Worm (Caenorhabditis elegans) whole organism, young adult: ENCODE measurements around the gene nep-20.
A peak's percentile ranks its signal among the peaks of the same experiment; 100 is the strongest.

ENCODE experiments used
- B0035.1 ChIP-seq: sonication (generic microtip); optimal IDR thresholded peaks from 2 replicates; lab custom pipeline; 2016; ENCODE audit warnings: missing genetic modification characterization, mild to moderate bottlenecking, missing compliant biosample characterization, missing genotype, missing genetic modification reagents
- D2030.7 ChIP-seq: fragments of 200-800 bp; sonication (Bioruptor generic); IDR thresholded peaks from 2 replicates; pipeline ENCODE4 v1.3.6; 2022; ENCODE audit warnings: missing genetic modification reagents, missing genetic modification characterization, missing compliant biosample characterization
- F22D6.2 ChIP-seq: sonication (generic microtip); optimal IDR thresholded peaks from 2 replicates; lab custom pipeline; 2016; ENCODE audit warnings: mild to moderate bottlenecking, missing genetic modification characterization, missing compliant biosample characterization
- F33H1.4 ChIP-seq: fragments of 200-800 bp; sonication (Bioruptor generic); IDR thresholded peaks from 2 replicates; pipeline ENCODE4 v1.3.6; 2022; ENCODE audit warnings: missing genetic modification reagents, missing genetic modification characterization, missing compliant biosample characterization
- F52B5.7 ChIP-seq: sonication (generic microtip); optimal IDR thresholded peaks from 2 replicates; lab custom pipeline; 2016; ENCODE audit warnings: mild to moderate bottlenecking, missing genetic modification characterization, missing compliant biosample characterization
- F55B11.4 ChIP-seq: sonication (generic microtip); optimal IDR thresholded peaks from 2 replicates; lab custom pipeline; 2016; ENCODE audit warnings: missing compliant biosample characterization, missing genetic modification characterization, borderline replicate concordance; ENCODE audit not compliant: insufficient read depth
- F57A8.1 ChIP-seq: fragments of 200-800 bp; sonication (Bioruptor generic); optimal IDR thresholded peaks from 2 replicates; lab custom pipeline; 2018; ENCODE audit warnings: mild to moderate bottlenecking, missing genetic modification characterization, moderate library complexity, missing compliant biosample characterization
- aptf-2 ChIP-seq: fragments of 200-800 bp; sonication (Bioruptor generic); conservative IDR thresholded peaks from 2 replicates; pipeline ENCODE4 v1.3.6; 2022; ENCODE audit warnings: missing genetic modification reagents, missing genetic modification characterization, missing compliant biosample characterization
- bed-1 ChIP-seq: fragments of 200-800 bp; sonication (Bioruptor generic); IDR thresholded peaks from 2 replicates; pipeline ENCODE4 v1.3.6; 2022; ENCODE audit warnings: missing genetic modification reagents, missing genetic modification characterization, missing compliant biosample characterization
- bed-2 ChIP-seq: fragments of 200-800 bp; sonication (Bioruptor generic); IDR thresholded peaks from 2 replicates; pipeline ENCODE4 v1.3.6; 2022; ENCODE audit warnings: missing genetic modification reagents, missing genetic modification characterization, missing compliant biosample characterization
- cebp-1 ChIP-seq, 2 experiments: fragments of 200-800 bp in 1 of 2; sonication (Bioruptor generic) in 1 of 2; sonication (generic microtip) in 1 of 2; IDR thresholded peaks in 1 of 2; optimal IDR thresholded peaks in 1 of 2; 2 replicates each; pipeline versions ENCODE4 v1.3.6 to Lab custom; 2017 to 2022; ENCODE audit warnings: missing compliant biosample characterization in 2 of 2, missing genetic modification characterization in 2 of 2, mild to moderate bottlenecking in 1 of 2, missing genetic modification reagents in 1 of 2, moderate library complexity in 1 of 2
- cebp-2 ChIP-seq: fragments of 200-800 bp; sonication (Bioruptor generic); IDR thresholded peaks from 2 replicates; pipeline ENCODE4 v1.3.6; 2022; ENCODE audit warnings: missing genetic modification characterization, missing compliant biosample characterization
- chd-7 ChIP-seq: sonication (generic microtip); optimal IDR thresholded peaks from 2 replicates; lab custom pipeline; 2016; ENCODE audit warnings: mild to moderate bottlenecking, missing genetic modification characterization, moderate library complexity, missing compliant biosample characterization
- dox-1 ChIP-seq: fragments of 200-800 bp; sonication (Bioruptor generic); IDR thresholded peaks from 2 replicates; pipeline ENCODE4 v1.3.6; 2022; ENCODE audit warnings: missing genetic modification reagents, missing genetic modification characterization, missing compliant biosample characterization
- efl-1 ChIP-seq: fragments of 150-350 bp; optimal IDR thresholded peaks from 2 replicates; lab custom pipeline; 2014; ENCODE audit warnings: missing biosample characterization, missing genetic modification reagents, missing genetic modification characterization
- egrh-3 ChIP-seq: fragments of 200-800 bp; sonication (Bioruptor generic); IDR thresholded peaks from 2 replicates; pipeline ENCODE4 v1.3.6; 2022; ENCODE audit warnings: missing genetic modification reagents, missing genetic modification characterization, missing compliant biosample characterization
- ekl-4 ChIP-seq: fragments of 200-800 bp; sonication (Bioruptor generic); IDR thresholded peaks from 2 replicates; pipeline ENCODE4 v1.3.6; 2022; ENCODE audit warnings: missing genetic modification reagents, missing genetic modification characterization, missing compliant biosample characterization
- ets-4 ChIP-seq: fragments of 200-800 bp; sonication (Bioruptor generic); optimal IDR thresholded peaks from 2 replicates; lab custom pipeline; 2018; ENCODE audit warnings: mild to moderate bottlenecking, missing genetic modification characterization, missing compliant biosample characterization
- hlh-26 ChIP-seq: fragments of 200-800 bp; sonication (Bioruptor generic); conservative IDR thresholded peaks from 2 replicates; pipeline ENCODE4 v1.3.6; 2022; ENCODE audit warnings: missing genetic modification reagents, missing genetic modification characterization, missing compliant biosample characterization
- hsf-1 ChIP-seq: fragments of 200-800 bp; sonication (Bioruptor generic); IDR thresholded peaks from 2 replicates; pipeline ENCODE4 v1.3.6; 2022; ENCODE audit warnings: missing genetic modification reagents, missing genetic modification characterization, missing compliant biosample characterization
- lin-26 ChIP-seq: fragments of 200-800 bp; sonication (Bioruptor generic); IDR thresholded peaks from 2 replicates; pipeline ENCODE4 v1.3.6; 2022; ENCODE audit warnings: missing genetic modification reagents, missing genetic modification characterization, missing compliant biosample characterization
- lsl-1 ChIP-seq: fragments of 200-800 bp; sonication (Bioruptor generic); optimal IDR thresholded peaks from 2 replicates; lab custom pipeline; 2018; ENCODE audit warnings: mild to moderate bottlenecking, missing genetic modification characterization, moderate library complexity, missing compliant biosample characterization
- madf-10 ChIP-seq: sonication (generic microtip); optimal IDR thresholded peaks from 2 replicates; lab custom pipeline; 2016; ENCODE audit warnings: mild to moderate bottlenecking, missing genetic modification characterization, missing compliant biosample characterization
- madf-3 ChIP-seq: fragments of 200-800 bp; sonication (Bioruptor generic); IDR thresholded peaks from 2 replicates; pipeline ENCODE4 v1.3.6; 2022; ENCODE audit warnings: missing genetic modification reagents, missing genetic modification characterization, missing compliant biosample characterization
- madf-6 ChIP-seq: fragments of 200-800 bp; sonication (Bioruptor generic); IDR thresholded peaks from 2 replicates; pipeline ENCODE4 v1.3.6; 2022; ENCODE audit warnings: missing genetic modification reagents, missing genetic modification characterization, missing compliant biosample characterization
- madf-8 ChIP-seq: fragments of 200-800 bp; sonication (Bioruptor generic); conservative IDR thresholded peaks from 2 replicates; pipeline ENCODE4 v1.3.6; 2022; ENCODE audit warnings: missing genetic modification reagents, missing genetic modification characterization, missing compliant biosample characterization
- mes-4 ChIP-seq: sonication (generic microtip); optimal IDR thresholded peaks from 2 replicates; lab custom pipeline; 2016; ENCODE audit warnings: missing genotype, missing genetic modification characterization, missing compliant biosample characterization
- nfyb-1 ChIP-seq: fragments of 200-800 bp; sonication (Bioruptor generic); IDR thresholded peaks from 2 replicates; pipeline ENCODE4 v1.3.6; 2022; ENCODE audit warnings: missing genetic modification reagents, missing genetic modification characterization, missing compliant biosample characterization
- nhr-179 ChIP-seq: sonication (generic microtip); optimal IDR thresholded peaks from 2 replicates; lab custom pipeline; 2016; ENCODE audit warnings: mild to moderate bottlenecking, missing genetic modification characterization, missing compliant biosample characterization
- pbrm-1 ChIP-seq: fragments of 200-800 bp; sonication (Bioruptor generic); IDR thresholded peaks from 2 replicates; pipeline ENCODE4 v1.3.6; 2022; ENCODE audit warnings: missing genetic modification reagents, missing genetic modification characterization, missing compliant biosample characterization
- repo-1 ChIP-seq: sonication (generic microtip); optimal IDR thresholded peaks from 2 replicates; lab custom pipeline; 2017; ENCODE audit warnings: mild to moderate bottlenecking, missing genetic modification characterization, missing compliant biosample characterization
- snpc-1.1 ChIP-seq: sonication (generic microtip); optimal IDR thresholded peaks from 2 replicates; lab custom pipeline; 2017; ENCODE audit warnings: missing genetic modification characterization, mild to moderate bottlenecking, missing compliant biosample characterization, antibody characterized with exemption, moderate library complexity, missing genotype, missing genetic modification reagents; ENCODE audit not compliant: insufficient read depth
- snpc-3.4 ChIP-seq: sonication (generic microtip); optimal IDR thresholded peaks from 2 replicates; lab custom pipeline; 2017; ENCODE audit warnings: missing genetic modification characterization, mild to moderate bottlenecking, missing compliant biosample characterization, antibody characterized with exemption, moderate library complexity, missing genotype, missing genetic modification reagents
- xnd-1 ChIP-seq: sonication (generic microtip); optimal IDR thresholded peaks from 2 replicates; lab custom pipeline; 2016; ENCODE audit warnings: missing genotype, missing genetic modification reagents, missing genetic modification characterization, missing compliant biosample characterization
- zfh-2 ChIP-seq: fragments of 200-800 bp; sonication (Bioruptor generic); conservative IDR thresholded peaks from 2 replicates; pipeline ENCODE4 v1.3.6; 2022; ENCODE audit warnings: missing genetic modification reagents, missing genetic modification characterization, missing compliant biosample characterization
- ztf-26 ChIP-seq: sonication (generic microtip); optimal IDR thresholded peaks from 2 replicates; lab custom pipeline; 2017; ENCODE audit warnings: missing genetic modification characterization, missing compliant biosample characterization
- ztf-28 ChIP-seq: fragments of 200-800 bp; sonication (Bioruptor generic); IDR thresholded peaks from 2 replicates; pipeline ENCODE4 v1.3.6; 2022; ENCODE audit warnings: missing genetic modification reagents, missing genetic modification characterization, missing compliant biosample characterization

The nep-20 gene

ce11 chrII:3367100-3367499, 28.3 kb downstream of the nep-20 start, which contains the start of gene Y49F6C.6:
Y49F6C.6 (minus strand) TSS chrII:3367200.
- TF ChIP-seq lin-26 (GFP tag; lab: Robert Waterston, UW) (no peak), aptf-2 (no peak), chd-7 (tag; lab: Kevin White, UChicago) (no peak), nhr-179 (no peak), egrh-3 (GFP tag; lab: Robert Waterston, UW) (no peak), snpc-1.1 (tag; lab: Kevin White, UChicago) (no peak), repo-1 (tag; lab: Kevin White, UChicago) (no peak), cebp-1 (GFP tag; IDR thresholded peaks at IDR 0.05; lab: Robert Waterston, UW) (no peak), cebp-1 (tag; optimal IDR thresholded peaks at IDR 0.05; lab: Kevin White, UChicago) (no peak), F55B11.4 (tag; lab: Kevin White, UChicago) (no peak), hlh-26 (GFP tag; lab: Robert Waterston, UW) (no peak)
- TF ChIP-seq, all 124 proteins: peak for 0

- TF ChIP-seq pbrm-1 (GFP tag; lab: Robert Waterston, UW) (0 out of 2 replicates have a peak, but pooled peaks have one; percentile 44), dox-1 (GFP tag; lab: Robert Waterston, UW) (peak; percentile 69), F33H1.4 (GFP tag; lab: Robert Waterston, UW) (peak; percentile 45), hsf-1 (GFP tag; lab: Robert Waterston, UW) (peak; percentile 96), cebp-2 (GFP tag; lab: Robert Waterston, UW) (0 out of 2 replicates have a peak, but pooled peaks have one; percentile 42), madf-6 (GFP tag; lab: Robert Waterston, UW) (0 out of 2 replicates have a peak, but pooled peaks have one; percentile 20)
These were observed 29.8 kb downstream of the nep-20 start for ce11 chrII:3365569-3365968.

ce11 chrII:3358834-3359233, 36.5 kb downstream of the nep-20 start, which contains the start of the genes lido-14 and bath-27:
lido-14 (plus strand) TSS chrII:3359134.
bath-27 (plus strand) TSS chrII:3359139.
- no peak for TF ChIP-seq snpc-3.4 (tag; lab: Kevin White, UChicago)

ce11 chrII:3349820-3350291, 45.5 kb downstream of the nep-20 start, which contains the start of gene F14D2.8:
F14D2.8 (minus strand) TSS chrII:3349870.
- TF ChIP-seq lsl-1 (GFP tag; lab: Kevin White, UChicago) = peak; percentile 86
- no peak for TF ChIP-seq efl-1 (GFP tag; lab: Kevin White, UChicago)
- TF ChIP-seq D2030.7 = peak; percentile 25; the same call in 1 of the 2 replicates
- TF ChIP-seq mes-4 (tag; lab: Kevin White, UChicago) = no peak
- 0 out of 2 replicates have a peak, but pooled peaks have one; percentile 6 for TF ChIP-seq madf-8 (GFP tag; lab: Robert Waterston, UW)
- peak; percentile 68 for TF ChIP-seq madf-6 (GFP tag; lab: Robert Waterston, UW)

ce11 chrII:3347940-3348610, 47.3 kb downstream of the nep-20 start, which contains the start of the genes F14D2.14 and bath-29:
F14D2.14 (minus strand) TSS chrII:3347990.
bath-29 (plus strand) TSS chrII:3348560.
- no peak for TF ChIP-seq madf-3 (GFP tag; lab: Robert Waterston, UW)
- 0 out of 2 replicates have a peak, but pooled peaks have one; percentile 23 for TF ChIP-seq ekl-4
- no peak for TF ChIP-seq F57A8.1 (GFP tag; lab: Kevin White, UChicago)
- no peak for TF ChIP-seq ztf-28 (GFP tag; lab: Robert Waterston, UW)
- peak; percentile 71 for TF ChIP-seq lsl-1 (GFP tag; lab: Kevin White, UChicago)
- TF ChIP-seq ztf-26 = no peak
- TF ChIP-seq madf-10 (tag; lab: Kevin White, UChicago) = no peak
- no peak for TF ChIP-seq mes-4 (tag; lab: Kevin White, UChicago)
- no peak for TF ChIP-seq bed-2 (GFP tag; lab: Robert Waterston, UW)
- no peak for TF ChIP-seq zfh-2 (GFP tag; lab: Robert Waterston, UW)
- no peak for TF ChIP-seq cebp-2 (GFP tag; lab: Robert Waterston, UW)
- TF ChIP-seq madf-8 (GFP tag; lab: Robert Waterston, UW) = 0 out of 2 replicates have a peak, but pooled peaks have one; percentile 45
- peak; percentile 0 for TF ChIP-seq efl-1 (GFP tag; lab: Kevin White, UChicago)
- peak; percentile 70; the same call in 1 of the 2 replicates for TF ChIP-seq nfyb-1 (GFP tag; lab: Robert Waterston, UW)
- peak; percentile 84 for TF ChIP-seq madf-6 (GFP tag; lab: Robert Waterston, UW)
- TF ChIP-seq F52B5.7 (tag; lab: Kevin White, UChicago) = no peak
- no peak for TF ChIP-seq ets-4 (GFP tag; lab: Kevin White, UChicago)
- TF ChIP-seq F22D6.2 = no peak
- no peak for TF ChIP-seq B0035.1 (tag; lab: Kevin White, UChicago)
- TF ChIP-seq xnd-1 (tag; lab: Kevin White, UChicago) = peak; percentile 15
- TF ChIP-seq bed-1 = no peak
- peak; percentile 40; the same call in 1 of the 2 replicates for TF ChIP-seq dox-1 (GFP tag; lab: Robert Waterston, UW)
